Worm (Caenorhabditis elegans) whole organism, L4 larva: Measurements from ENCODE around the gene Y37D8A.6.
"Not testable (repeated sequence)": the region's sequence is repeated elsewhere in the genome, so short reads cannot be mapped to it uniquely, and the experiment has no call there.

Source experiments
- F10B5.3 ChIP-seq: sonication (generic microtip); optimal IDR thresholded peaks from 2 replicates; lab custom pipeline; 2016; ENCODE audit warnings: mild to moderate bottlenecking, missing genetic modification characterization, missing compliant biosample characterization
- R02D3.7 ChIP-seq: fragments of 150-350 bp; sonication (generic microtip); optimal IDR thresholded peaks from 3 replicates; lab custom pipeline; 2014; ENCODE audit warnings: missing biosample characterization, missing genetic modification characterization
- T26A8.4 ChIP-seq: fragments of 200-800 bp; sonication (Bioruptor generic); IDR thresholded peaks from 2 replicates; pipeline ENCODE4 v1.3.6; 2022; ENCODE audit warnings: missing genetic modification characterization, missing compliant biosample characterization
- Y48G9A.11 ChIP-seq: fragments of 200-800 bp; sonication (Bioruptor generic); IDR thresholded peaks from 2 replicates; pipeline ENCODE4 v1.3.6; 2022; ENCODE audit warnings: missing genetic modification reagents, missing genetic modification characterization, missing compliant biosample characterization
- Y75B8A.6 ChIP-seq: fragments of 200-800 bp; sonication (Bioruptor generic); IDR thresholded peaks from 2 replicates; pipeline ENCODE4 v1.3.6; 2022; ENCODE audit warnings: missing genetic modification reagents, missing genetic modification characterization, missing compliant biosample characterization
- ZK337.2 ChIP-seq: fragments of 200-800 bp; sonication (Bioruptor generic); IDR thresholded peaks from 2 replicates; pipeline ENCODE4 v1.3.6; 2022; ENCODE audit warnings: missing genetic modification reagents, missing genetic modification characterization, missing compliant biosample characterization
- ZK546.5 ChIP-seq, 2 experiments: sonication (generic microtip); optimal IDR thresholded peaks; 2 replicates each; lab custom pipeline; 2017; ENCODE audit warnings: missing biosample characterization in 2 of 2, missing genetic modification characterization in 2 of 2
- aha-1 ChIP-seq: fragments of 150-350 bp; peaks from one replicate; lab custom pipeline; 2014; ENCODE audit warnings: missing biosample characterization, missing genetic modification characterization
- ceh-28 ChIP-seq: fragments of 150-350 bp; optimal IDR thresholded peaks from 2 replicates; lab custom pipeline; 2014; ENCODE audit warnings: missing biosample characterization, missing genetic modification reagents, missing genetic modification characterization
- ceh-32 ChIP-seq: sonication (generic microtip); optimal IDR thresholded peaks from 2 replicates; lab custom pipeline; 2016; ENCODE audit warnings: mild to moderate bottlenecking, missing genetic modification characterization, missing compliant biosample characterization; ENCODE audit not compliant: poor library complexity
- cey-2 ChIP-seq: sonication (generic microtip); optimal IDR thresholded peaks from 3 replicates; lab custom pipeline; 2017; ENCODE audit warnings: missing genetic modification characterization, mild to moderate bottlenecking, missing compliant biosample characterization, antibody characterized with exemption, borderline replicate concordance; ENCODE audit not compliant: insufficient read depth
- daf-12 ChIP-seq: fragments of 150-350 bp; optimal IDR thresholded peaks from 2 replicates; lab custom pipeline; 2014; ENCODE audit warnings: missing biosample characterization, missing genetic modification reagents, missing genetic modification characterization
- daf-16 ChIP-seq, 3 experiments: sonication (generic microtip); optimal IDR thresholded peaks; 2 replicates each; lab custom pipeline; 2016 to 2017; ENCODE audit warnings: missing genetic modification characterization in 3 of 3, missing genetic modification reagents in 3 of 3, mild to moderate bottlenecking in 2 of 3, missing compliant biosample characterization in 2 of 3, missing biosample characterization in 1 of 3, moderate library complexity in 1 of 3
- dmd-6 ChIP-seq: fragments of 200-800 bp; sonication (Bioruptor generic); IDR thresholded peaks from 2 replicates; pipeline ENCODE4 v1.3.6; 2022; ENCODE audit warnings: missing genetic modification reagents, missing genetic modification characterization, missing compliant biosample characterization
- dmd-8 ChIP-seq: fragments of 200-800 bp; sonication (Bioruptor generic); IDR thresholded peaks from 2 replicates; pipeline ENCODE4 v1.3.6; 2022; ENCODE audit warnings: missing genetic modification characterization, missing compliant biosample characterization
- dmd-9 ChIP-seq: fragments of 200-800 bp; sonication (Bioruptor generic); IDR thresholded peaks from 2 replicates; pipeline ENCODE4 v1.3.6; 2022; ENCODE audit warnings: missing genetic modification reagents, missing genetic modification characterization, missing compliant biosample characterization
- dpl-1 ChIP-seq: fragments of 150-350 bp; optimal IDR thresholded peaks from 2 replicates; lab custom pipeline; 2014; ENCODE audit warnings: missing biosample characterization, missing genetic modification reagents, missing genetic modification characterization
- duxl-1 ChIP-seq: sonication (generic microtip); optimal IDR thresholded peaks from 2 replicates; lab custom pipeline; 2016; ENCODE audit warnings: mild to moderate bottlenecking, missing genetic modification characterization, moderate library complexity, missing compliant biosample characterization; ENCODE audit not compliant: poor library complexity
- egl-27 ChIP-seq: sonication (generic microtip); optimal IDR thresholded peaks from 3 replicates; lab custom pipeline; 2017; ENCODE audit warnings: missing biosample characterization, missing genetic modification reagents, missing genetic modification characterization
- fkh-10 ChIP-seq: fragments of 150-350 bp; optimal IDR thresholded peaks from 2 replicates; lab custom pipeline; 2014; ENCODE audit warnings: missing biosample characterization, missing genetic modification reagents, missing genetic modification characterization
- fos-1 ChIP-seq: fragments of 150-350 bp; optimal IDR thresholded peaks from 2 replicates; lab custom pipeline; 2014; ENCODE audit warnings: missing biosample characterization, missing genetic modification characterization
- gei-8 ChIP-seq: fragments of 200-800 bp; sonication (Bioruptor generic); optimal IDR thresholded peaks from 2 replicates; lab custom pipeline; 2018; ENCODE audit warnings: mild to moderate bottlenecking, missing genetic modification characterization, missing compliant biosample characterization
- hif-1 ChIP-seq, 2 experiments: sonication (generic microtip); optimal IDR thresholded peaks; 2 replicates each; lab custom pipeline; 2016 to 2017; ENCODE audit warnings: missing compliant biosample characterization in 2 of 2, missing genetic modification characterization in 2 of 2, missing genetic modification reagents in 2 of 2, missing genotype in 2 of 2, mild to moderate bottlenecking in 1 of 2
- hlh-11 ChIP-seq: fragments of 200-800 bp; sonication (Bioruptor generic); optimal IDR thresholded peaks from 2 replicates; lab custom pipeline; 2018; ENCODE audit warnings: mild to moderate bottlenecking, missing genetic modification characterization, missing compliant biosample characterization
- hmg-1.1 ChIP-seq: fragments of 200-800 bp; sonication (Bioruptor generic); IDR thresholded peaks from 2 replicates; pipeline ENCODE4 v1.3.6; 2022; ENCODE audit warnings: missing genetic modification reagents, missing genetic modification characterization, missing compliant biosample characterization
- lin-13 ChIP-seq: fragments of 150-350 bp; optimal IDR thresholded peaks from 2 replicates; lab custom pipeline; 2014; ENCODE audit warnings: missing biosample characterization, missing genetic modification reagents, missing genetic modification characterization
- lin-15B ChIP-seq: fragments of 150-350 bp; sonication (generic microtip); optimal IDR thresholded peaks from 3 replicates; lab custom pipeline; 2014; ENCODE audit warnings: missing biosample characterization, missing genetic modification characterization
- lin-29 ChIP-seq: fragments of 200-800 bp; sonication (Bioruptor generic); IDR thresholded peaks from 2 replicates; pipeline ENCODE4 v1.3.6; 2022; ENCODE audit warnings: missing genetic modification reagents, missing genetic modification characterization, missing compliant biosample characterization
- mdt-29 ChIP-seq: fragments of 200-800 bp; sonication (Bioruptor generic); IDR thresholded peaks from 2 replicates; pipeline ENCODE4 v1.3.6; 2022; ENCODE audit warnings: missing genetic modification reagents, missing genetic modification characterization, missing compliant biosample characterization
- mep-1 ChIP-seq: fragments of 150-350 bp; sonication (generic microtip); optimal IDR thresholded peaks from 3 replicates; lab custom pipeline; 2014; ENCODE audit warnings: missing biosample characterization, missing genetic modification characterization
- mxl-2 ChIP-seq: fragments of 200-800 bp; sonication (Bioruptor generic); conservative IDR thresholded peaks from 2 replicates; pipeline ENCODE4 v1.3.6; 2022; ENCODE audit warnings: missing genetic modification reagents, missing genetic modification characterization, missing compliant biosample characterization
- mxl-3 ChIP-seq: fragments of 200-800 bp; sonication (Bioruptor generic); optimal IDR thresholded peaks from 2 replicates; lab custom pipeline; 2018; ENCODE audit warnings: mild to moderate bottlenecking, missing genetic modification characterization, missing compliant biosample characterization
- nhr-102 ChIP-seq: sonication (generic microtip); optimal IDR thresholded peaks from 2 replicates; lab custom pipeline; 2016; ENCODE audit warnings: mild to moderate bottlenecking, missing genetic modification characterization, moderate library complexity, missing compliant biosample characterization
- nhr-25 ChIP-seq: sonication (generic microtip); optimal IDR thresholded peaks from 2 replicates; lab custom pipeline; 2017; ENCODE audit warnings: missing genetic modification characterization, mild to moderate bottlenecking, missing compliant biosample characterization, antibody characterized with exemption, moderate library complexity, borderline replicate concordance; ENCODE audit not compliant: insufficient read depth
- nhr-28 ChIP-seq: fragments of 150-350 bp; optimal IDR thresholded peaks from 2 replicates; lab custom pipeline; 2014; ENCODE audit warnings: missing biosample characterization, missing genetic modification characterization
- nhr-42 ChIP-seq: fragments of 200-800 bp; sonication (Bioruptor generic); IDR thresholded peaks from 2 replicates; pipeline ENCODE4 v1.3.6; 2022; ENCODE audit warnings: missing genetic modification characterization, missing compliant biosample characterization
- nhr-48 ChIP-seq: sonication (generic microtip); optimal IDR thresholded peaks from 2 replicates; lab custom pipeline; 2016; ENCODE audit warnings: mild to moderate bottlenecking, missing genetic modification characterization, missing compliant biosample characterization
- nhr-77 ChIP-seq: fragments of 150-350 bp; optimal IDR thresholded peaks from 2 replicates; lab custom pipeline; 2014; ENCODE audit warnings: missing biosample characterization, missing genetic modification characterization
- pqm-1 ChIP-seq: sonication (generic microtip); optimal IDR thresholded peaks from 2 replicates; lab custom pipeline; 2017; ENCODE audit warnings: missing biosample characterization, missing genetic modification characterization
- rbr-2 ChIP-seq: sonication (generic microtip); optimal IDR thresholded peaks from 2 replicates; lab custom pipeline; 2016; ENCODE audit warnings: missing genotype, missing genetic modification characterization, missing compliant biosample characterization
- sdz-12 ChIP-seq: fragments of 200-800 bp; sonication (Bioruptor generic); optimal IDR thresholded peaks from 2 replicates; lab custom pipeline; 2018; ENCODE audit warnings: mild to moderate bottlenecking, missing genetic modification characterization, missing compliant biosample characterization
- set-16 ChIP-seq: fragments of 200-800 bp; sonication (Bioruptor generic); IDR thresholded peaks from 2 replicates; pipeline ENCODE4 v1.3.6; 2022; ENCODE audit warnings: missing genetic modification reagents, missing genetic modification characterization, missing compliant biosample characterization
- tra-1 ChIP-seq: fragments of 200-800 bp; sonication (Bioruptor generic); IDR thresholded peaks from 2 replicates; pipeline ENCODE4 v1.3.6; 2022; ENCODE audit warnings: missing genetic modification reagents, missing genetic modification characterization, missing compliant biosample characterization
- unc-62 ChIP-seq, 3 experiments: fragments of 150-350 bp in 1 of 3; sonication (generic microtip); optimal IDR thresholded peaks in 2 of 3; peaks in 1 of 3; 1 replicate in 1 of 3; 2 replicates in 2 of 3; lab custom pipeline; 2014 to 2017; ENCODE audit warnings: missing biosample characterization in 3 of 3, missing genetic modification characterization in 3 of 3, missing genetic modification reagents in 3 of 3, missing genotype in 1 of 3
- zag-1 ChIP-seq: fragments of 150-350 bp; optimal IDR thresholded peaks from 2 replicates; lab custom pipeline; 2014; ENCODE audit warnings: missing biosample characterization, missing genetic modification characterization
- zfp-2 ChIP-seq: sonication (generic microtip); optimal IDR thresholded peaks from 2 replicates; lab custom pipeline; 2016; ENCODE audit warnings: mild to moderate bottlenecking, missing genetic modification characterization, missing compliant biosample characterization

The Y37D8A.6 gene

ce11 chrIII:12848981-12849589 is 21.0 kb downstream of the Y37D8A.6 start (continued):
- TF ChIP-seq daf-16 (GFP tag; optimal IDR thresholded peaks at IDR 0.05; lab: Kevin White, UChicago) (no peak), daf-16 (tag; optimal IDR thresholded peaks at IDR 0.05; lab: Kevin White, UChicago) (no peak), duxl-1 (tag; lab: Kevin White, UChicago) (no peak), mep-1 (no peak), nhr-28 (tag; lab: Kevin White, UChicago) (peak; percentile 94), fos-1 (tag; lab: Kevin White, UChicago) (no peak), mxl-3 (GFP tag; lab: Kevin White, UChicago) (no peak), nhr-42 (GFP tag; lab: Robert Waterston, UW) (no peak), gei-8 (no peak), dpl-1 (no peak), zfp-2 (tag; lab: Kevin White, UChicago) (no peak), hmg-1.1 (GFP tag; lab: Robert Waterston, UW) (no peak), tra-1 (GFP tag; lab: Robert Waterston, UW) (0 out of 2 replicates have a peak, but pooled peaks have one; percentile 12), nhr-48 (tag; lab: Kevin White, UChicago) (peak; percentile 39), pqm-1 (tag; lab: Kevin White, UChicago) (no peak), lin-15B (tag; lab: Kevin White, UChicago) (no peak), F10B5.3 (tag; lab: Kevin White, UChicago) (no peak), ceh-28 (tag; lab: Kevin White, UChicago) (no peak), nhr-102 (no peak), ZK546.5 (tag; optimal IDR thresholded peaks at IDR 0.05; lab: Kevin White, UChicago) (no peak), hif-1 (tag; optimal IDR thresholded peaks at IDR 0.05; lab: Kevin White, UChicago) (no peak), egl-27 (no peak), aha-1 (tag; lab: Kevin White, UChicago) (peak; percentile 66), nhr-77 (tag; lab: Kevin White, UChicago) (no peak), nhr-25 (tag; lab: Kevin White, UChicago) (peak; percentile 19), cey-2 (peak; percentile 39), mdt-29 (no peak), lin-29 (GFP tag; lab: Robert Waterston, UW) (no peak), dmd-6 (GFP tag; lab: Robert Waterston, UW) (peak; percentile 35; the same call in 1 of the 2 replicates), R02D3.7 (no peak), fkh-10 (no peak)

- TF ChIP-seq unc-62 (GFP tag; optimal IDR thresholded peaks at IDR 0.05 in 1 of 2; lab: Kevin White, UChicago) = peak in 1 of 2 experiments; percentile 30
- TF ChIP-seq unc-62 (tag; optimal IDR thresholded peaks at IDR 0.05; lab: Kevin White, UChicago) = not testable (repeated sequence)
- TF ChIP-seq, all 104 proteins: peak for 1; not testable (repeated sequence) for 103
Observed at ce11 chrIII:12848173-12848572, 21.9 kb downstream of the Y37D8A.6 start.

ce11 chrIII:12847623-12848022 is 22.5 kb downstream of the Y37D8A.6 start:
- no peak for TF ChIP-seq zag-1 (tag; lab: Kevin White, UChicago)
- TF ChIP-seq ceh-32 = no peak
- TF ChIP-seq dpl-1 = peak; percentile 3
- TF ChIP-seq mxl-2 (GFP tag; lab: Robert Waterston, UW) = no peak
- TF ChIP-seq hif-1 (tag; optimal IDR thresholded peaks at IDR 0.05; lab: Kevin White, UChicago) = no peak
- no peak for TF ChIP-seq ZK337.2 (GFP tag; lab: Robert Waterston, UW)
- no peak for TF ChIP-seq dmd-9
- TF ChIP-seq hlh-11 (tag; lab: Kevin White, UChicago) = peak; percentile 51
- TF ChIP-seq dmd-8 (GFP tag; lab: Robert Waterston, UW) = no peak
- no peak for TF ChIP-seq set-16
- no peak for TF ChIP-seq rbr-2 (tag; lab: Kevin White, UChicago)
- peak; percentile 57 for TF ChIP-seq lin-13 (GFP tag; lab: Kevin White, UChicago)
- TF ChIP-seq Y75B8A.6 (GFP tag; lab: Robert Waterston, UW) = no peak
- no peak for TF ChIP-seq daf-12
- TF ChIP-seq dmd-6 (GFP tag; lab: Robert Waterston, UW) = peak; percentile 69
- TF ChIP-seq Y48G9A.11 = no peak
- TF ChIP-seq aha-1 (tag; lab: Kevin White, UChicago) = peak; percentile 55
- TF ChIP-seq cey-2 = no peak
- TF ChIP-seq mep-1 = no peak
- TF ChIP-seq nhr-28 (tag; lab: Kevin White, UChicago) = peak; percentile 52
- no peak for TF ChIP-seq sdz-12 (GFP tag; lab: Kevin White, UChicago)
- TF ChIP-seq ceh-28 (tag; lab: Kevin White, UChicago) = no peak
- TF ChIP-seq T26A8.4 (GFP tag; lab: Robert Waterston, UW) = no peak
- TF ChIP-seq fkh-10 = no peak
